Fruit fly (Drosophila melanogaster) whole organism, embryonic: ENCODE results near the gene CG15728.
A peak's percentile ranks its signal among the peaks of the same experiment; 100 is the strongest.

Source experiments
- B-H2 ChIP-seq: fragments of 200-800 bp; sonication (Bioruptor generic); optimal IDR thresholded peaks from 2 replicates; lab custom pipeline; 2018; ENCODE audit warnings: missing biosample characterization, mild to moderate bottlenecking, missing genetic modification characterization
- Bteb2 ChIP-seq: fragments of 200-800 bp; sonication (Bioruptor generic); optimal IDR thresholded peaks from 2 replicates; lab custom pipeline; 2016; ENCODE audit warnings: missing biosample characterization, missing genetic modification characterization
- CG10366 ChIP-seq: fragments of 200-800 bp; sonication (Bioruptor generic); IDR thresholded peaks from 2 replicates; pipeline ENCODE4 v1.3.6; 2022; ENCODE audit warnings: missing biosample characterization, missing genetic modification characterization
- CG11247 ChIP-seq: fragments of 200-800 bp; sonication (Bioruptor generic); IDR thresholded peaks from 2 replicates; pipeline ENCODE4 v1.3.6; 2022; ENCODE audit warnings: missing biosample characterization, missing genetic modification characterization
- CG11398 ChIP-seq: fragments of 200-800 bp; sonication (Bioruptor generic); optimal IDR thresholded peaks from 2 replicates; lab custom pipeline; 2016; ENCODE audit warnings: missing biosample characterization, missing genetic modification characterization
- CG11695 ChIP-seq: fragments of 200-800 bp; sonication (Bioruptor generic); IDR thresholded peaks from 3 replicates; pipeline ENCODE4 v1.3.6; 2022; ENCODE audit warnings: missing biosample characterization, missing genetic modification characterization
- CG12391 ChIP-seq: fragments of 200-800 bp; sonication (Bioruptor generic); optimal IDR thresholded peaks from 3 replicates; lab custom pipeline; 2018; ENCODE audit warnings: missing biosample characterization, mild to moderate bottlenecking, missing genetic modification characterization, moderate library complexity
- CG12659 ChIP-seq: fragments of 200-800 bp; sonication (Bioruptor generic); optimal IDR thresholded peaks from 3 replicates; lab custom pipeline; 2017; ENCODE audit warnings: mild to moderate bottlenecking, missing biosample characterization, missing genetic modification reagents, missing genetic modification characterization
- CG14667 ChIP-seq: fragments of 200-800 bp; sonication (Bioruptor generic); IDR thresholded peaks from 2 replicates; pipeline ENCODE4 v1.3.6; 2022; ENCODE audit warnings: missing biosample characterization, missing genetic modification characterization
- CG17186 ChIP-seq: fragments of 200-800 bp; sonication (Bioruptor generic); optimal IDR thresholded peaks from 3 replicates; lab custom pipeline; 2017; ENCODE audit warnings: missing biosample characterization, missing genetic modification reagents, missing genetic modification characterization
- CG17829 ChIP-seq: fragments of 200-800 bp; optimal IDR thresholded peaks from 2 replicates; lab custom pipeline; 2019; ENCODE audit warnings: missing biosample characterization, mild to moderate bottlenecking, missing genetic modification characterization, moderate library complexity
- CG18476 ChIP-seq: fragments of 200-800 bp; sonication (Bioruptor generic); optimal IDR thresholded peaks from 2 replicates; lab custom pipeline; 2016; ENCODE audit warnings: missing biosample characterization, mild to moderate bottlenecking, missing genetic modification characterization
- CG2712 ChIP-seq: fragments of 200-800 bp; optimal IDR thresholded peaks from 3 replicates; lab custom pipeline; 2019; ENCODE audit warnings: missing biosample characterization, mild to moderate bottlenecking, missing genetic modification characterization, moderate library complexity
- CG31441 ChIP-seq: fragments of 200-800 bp; sonication (Bioruptor generic); IDR thresholded peaks from 2 replicates; pipeline ENCODE4 v1.3.6; 2022; ENCODE audit warnings: missing biosample characterization, missing genetic modification characterization
- CG3847 ChIP-seq: fragments of 200-800 bp; sonication (Bioruptor generic); IDR thresholded peaks from 2 replicates; pipeline ENCODE4 v1.3.6; 2022; ENCODE audit warnings: missing biosample characterization, missing genetic modification characterization
- CG4707 ChIP-seq: fragments of 200-800 bp; sonication (Bioruptor generic); optimal IDR thresholded peaks from 2 replicates; lab custom pipeline; 2018; ENCODE audit warnings: missing biosample characterization, mild to moderate bottlenecking, missing genetic modification characterization, moderate library complexity
- CG7357 ChIP-seq: fragments of 200-800 bp; sonication (Bioruptor generic); IDR thresholded peaks from 3 replicates; pipeline ENCODE4 v1.3.6; 2022; ENCODE audit warnings: missing biosample characterization, missing genetic modification characterization
- Camta ChIP-seq: fragments of 200-800 bp; sonication (Bioruptor generic); optimal IDR thresholded peaks from 2 replicates; lab custom pipeline; 2016; ENCODE audit warnings: missing biosample characterization, missing genetic modification characterization
- Chrac-16 ChIP-seq: fragments of 200-800 bp; sonication (Bioruptor generic); optimal IDR thresholded peaks from 3 replicates; lab custom pipeline; 2016; ENCODE audit warnings: missing biosample characterization, missing genetic modification characterization
- CoRest ChIP-seq: fragments of 200-800 bp; sonication (Bioruptor generic); optimal IDR thresholded peaks from 3 replicates; lab custom pipeline; 2018; ENCODE audit warnings: missing biosample characterization, mild to moderate bottlenecking, missing genetic modification characterization, moderate library complexity
- Dad ChIP-seq: fragments of 200-800 bp; sonication (Bioruptor generic); optimal IDR thresholded peaks from 3 replicates; lab custom pipeline; 2016; ENCODE audit warnings: missing biosample characterization, missing genetic modification characterization
- Dll ChIP-seq: fragments of 200-800 bp; sonication (Bioruptor generic); IDR thresholded peaks from 4 replicates; pipeline ENCODE4 v1.3.6; 2022; ENCODE audit warnings: missing biosample characterization, missing genetic modification characterization; ENCODE audit not compliant: partially characterized antibody
- Gug ChIP-seq: fragments of 200-800 bp; sonication (Bioruptor generic); IDR thresholded peaks from 4 replicates; pipeline ENCODE4 v1.3.6; 2022; ENCODE audit warnings: missing biosample characterization, missing genetic modification characterization
- H15 ChIP-seq: fragments of 200-800 bp; sonication (Bioruptor generic); IDR thresholded peaks from 3 replicates; pipeline ENCODE4 v1.3.6; 2022; ENCODE audit warnings: missing biosample characterization, missing genetic modification characterization
- HmgD ChIP-seq: fragments of 200-800 bp; sonication (Bioruptor generic); optimal IDR thresholded peaks from 3 replicates; lab custom pipeline; 2016; ENCODE audit warnings: missing biosample characterization, missing genetic modification characterization
- Hr78 ChIP-seq, 2 experiments: fragments of 200-800 bp in 1 of 2; fragments of >200 bp in 1 of 2; sonication (Bioruptor generic) in 1 of 2; optimal IDR thresholded peaks; 2 replicates each; lab custom pipeline; 2017 to 2019; ENCODE audit warnings: missing biosample characterization in 2 of 2, missing genetic modification characterization in 2 of 2, mild to moderate bottlenecking in 1 of 2, moderate library complexity in 1 of 2
- Hsf ChIP-seq: fragments of 200-800 bp; sonication (Bioruptor generic); optimal IDR thresholded peaks from 3 replicates; lab custom pipeline; 2016; ENCODE audit warnings: missing biosample characterization, missing genetic modification characterization
- Meics ChIP-seq: fragments of 200-800 bp; sonication (Bioruptor generic); optimal IDR thresholded peaks from 2 replicates; lab custom pipeline; 2017; ENCODE audit warnings: missing biosample characterization, mild to moderate bottlenecking, missing genetic modification characterization
- Poxn ChIP-seq: fragments of 200-800 bp; sonication (Bioruptor generic); IDR thresholded peaks from 2 replicates; pipeline ENCODE4 v1.3.6; 2022; ENCODE audit warnings: missing biosample characterization, missing genetic modification characterization
- Rx ChIP-seq: fragments of 200-800 bp; sonication (Bioruptor generic); IDR thresholded peaks from 2 replicates; pipeline ENCODE4 v1.3.6; 2022; ENCODE audit warnings: missing biosample characterization, missing genetic modification characterization
- Side ChIP-seq: fragments of 200-800 bp; sonication (Bioruptor generic); optimal IDR thresholded peaks from 2 replicates; lab custom pipeline; 2016; ENCODE audit warnings: missing biosample characterization, missing genetic modification characterization
- Sry-β ChIP-seq: fragments of 200-800 bp; sonication (Bioruptor generic); optimal IDR thresholded peaks from 2 replicates; lab custom pipeline; 2018; ENCODE audit warnings: missing biosample characterization, mild to moderate bottlenecking, missing genetic modification characterization, moderate library complexity
- Vsx1 ChIP-seq: fragments of 200-800 bp; sonication (Bioruptor generic); optimal IDR thresholded peaks from 2 replicates; lab custom pipeline; 2017; ENCODE audit warnings: missing biosample characterization, mild to moderate bottlenecking, missing genetic modification characterization, missing genetic modification reagents
- cas ChIP-seq: fragments of 200-800 bp; sonication (Bioruptor generic); IDR thresholded peaks from 2 replicates; pipeline ENCODE4 v1.3.6; 2022; ENCODE audit warnings: missing biosample characterization, missing genetic modification characterization
- cato ChIP-seq: fragments of 200-800 bp; sonication (Bioruptor generic); optimal IDR thresholded peaks from 2 replicates; lab custom pipeline; 2016; ENCODE audit warnings: missing biosample characterization, missing genetic modification characterization, borderline replicate concordance
- caup ChIP-seq: fragments of 200-800 bp; sonication (Bioruptor generic); optimal IDR thresholded peaks from 3 replicates; lab custom pipeline; 2017; ENCODE audit warnings: missing biosample characterization, mild to moderate bottlenecking, missing genetic modification characterization, moderate library complexity; ENCODE audit not compliant: severe bottlenecking
- chinmo ChIP-seq: fragments of 200-800 bp; sonication (Bioruptor generic); IDR thresholded peaks from 4 replicates; pipeline ENCODE4 v1.3.6; 2022; ENCODE audit warnings: missing biosample characterization, missing genetic modification characterization; ENCODE audit not compliant: partially characterized antibody
- chn ChIP-seq: fragments of 200-800 bp; sonication (Bioruptor generic); optimal IDR thresholded peaks from 2 replicates; lab custom pipeline; 2016; ENCODE audit warnings: missing biosample characterization, missing genetic modification characterization
- eyg ChIP-seq: fragments of 200-800 bp; sonication (Bioruptor generic); optimal IDR thresholded peaks from 3 replicates; lab custom pipeline; 2016; ENCODE audit warnings: missing biosample characterization, missing genetic modification characterization
- ftz-f1 ChIP-seq: fragments of 200-800 bp; sonication (Bioruptor generic); optimal IDR thresholded peaks from 2 replicates; lab custom pipeline; 2016; ENCODE audit warnings: missing biosample characterization, missing genetic modification characterization
- ind ChIP-seq: fragments of 200-800 bp; sonication (Bioruptor generic); optimal IDR thresholded peaks from 3 replicates; lab custom pipeline; 2016; ENCODE audit warnings: missing biosample characterization, missing genetic modification characterization
- nom ChIP-seq: fragments of 200-800 bp; sonication (Bioruptor generic); optimal IDR thresholded peaks from 2 replicates; lab custom pipeline; 2017; ENCODE audit warnings: missing biosample characterization, missing genetic modification characterization, mild to moderate bottlenecking, moderate library complexity, missing genetic modification reagents
- row ChIP-seq: fragments of 200-800 bp; sonication (Bioruptor generic); IDR thresholded peaks from 3 replicates; pipeline ENCODE4 v1.3.6; 2022; ENCODE audit warnings: missing biosample characterization, missing genetic modification characterization
- sim ChIP-seq: fragments of 200-800 bp; sonication (Bioruptor generic); IDR thresholded peaks from 2 replicates; pipeline ENCODE4 v1.3.6; 2022; ENCODE audit warnings: missing biosample characterization, missing genetic modification characterization
- slp2 ChIP-seq: fragments of 200-800 bp; sonication (Bioruptor generic); optimal IDR thresholded peaks from 2 replicates; lab custom pipeline; 2016; ENCODE audit warnings: missing biosample characterization, missing genetic modification characterization
- tap ChIP-seq: fragments of 200-800 bp; optimal IDR thresholded peaks from 3 replicates; lab custom pipeline; 2019; ENCODE audit warnings: missing biosample characterization, mild to moderate bottlenecking, missing genetic modification characterization, moderate library complexity
- trh ChIP-seq: fragments of 200-800 bp; sonication (Bioruptor generic); optimal IDR thresholded peaks from 2 replicates; lab custom pipeline; 2016; ENCODE audit warnings: missing biosample characterization, missing genetic modification characterization
- tx ChIP-seq: fragments of 200-800 bp; sonication (Bioruptor generic); optimal IDR thresholded peaks from 2 replicates; lab custom pipeline; 2016; ENCODE audit warnings: missing biosample characterization, missing genetic modification characterization
- zfh1 ChIP-seq: fragments of 200-800 bp; sonication (Bioruptor generic); IDR thresholded peaks from 3 replicates; pipeline ENCODE4 v1.3.6; 2022; ENCODE audit warnings: missing biosample characterization, missing genetic modification characterization

The CG15728 gene

DNA sequence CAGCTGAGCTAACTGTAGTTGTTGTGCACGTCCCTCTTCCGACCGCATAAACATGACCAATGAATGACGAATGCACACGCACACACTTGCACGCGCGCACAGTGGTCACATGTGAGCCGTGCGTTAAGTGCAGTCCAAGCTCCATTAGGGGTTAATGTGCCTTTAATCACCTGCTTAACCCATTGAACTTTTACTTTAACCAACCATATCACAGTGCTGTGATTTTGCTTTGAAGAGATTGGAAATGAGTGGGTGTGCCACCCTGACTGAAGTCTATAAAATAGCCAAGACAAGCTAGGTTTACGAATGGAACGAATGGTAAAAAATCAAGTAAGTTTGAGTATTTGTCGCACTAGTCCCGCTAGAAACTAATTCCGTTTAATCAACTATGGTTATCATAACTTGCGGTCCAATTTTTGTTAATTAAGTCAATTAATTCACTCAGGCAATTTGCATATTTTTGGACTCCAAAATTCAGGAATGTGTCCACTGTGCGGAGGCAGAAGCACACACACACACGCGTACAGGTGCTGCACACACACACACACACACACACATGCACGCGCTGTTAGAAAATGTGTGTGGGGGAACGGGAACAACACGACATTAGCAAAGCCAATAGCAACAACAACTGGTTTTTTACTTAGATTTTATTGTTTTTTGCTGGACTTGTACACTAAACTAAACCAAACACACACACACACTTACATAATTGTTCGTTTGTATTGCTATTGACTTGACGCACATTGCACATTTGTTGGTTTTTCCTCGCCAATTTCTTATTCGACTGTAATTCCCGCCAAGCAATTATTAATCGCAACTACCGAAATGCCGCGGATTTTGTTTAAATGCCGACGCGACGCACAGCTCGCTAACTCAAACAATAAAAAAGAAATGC lies 32.6 kb upstream of the CG15728 start (continued):
- TF ChIP-seq ftz-f1 (no peak), HmgD (GFP tag; lab: Kevin White, UChicago) (peak; percentile 18), zfh1 (no peak), Hr78 (GFP tag; optimal IDR thresholded peaks at IDR 0.05; lab: Kevin White, UChicago) (peak in 1 of 2 experiments; percentile 66), B-H2 (GFP tag; lab: Kevin White, UChicago) (no peak), CG7357 (GFP tag; lab: Robert Waterston, UW) (no peak), Dad (GFP tag; lab: Kevin White, UChicago) (no peak), CG11247 (no peak), CG14667 (no peak), CG2712 (tag; lab: Kevin White, UChicago) (peak; percentile 43), caup (GFP tag; lab: Kevin White, UChicago) (peak; percentile 22), CG12391 (peak; percentile 37), CG11398 (GFP tag; lab: Kevin White, UChicago) (peak; percentile 49), CG18476 (GFP tag; lab: Kevin White, UChicago) (peak; percentile 14), H15 (GFP tag; lab: Robert Waterston, UW) (no peak), Gug (GFP tag; lab: Robert Waterston, UW) (no peak), CG17186 (GFP tag; lab: Kevin White, UChicago) (no peak), Side (GFP tag; lab: Kevin White, UChicago) (peak; percentile 3), CG31441 (peak; percentile 41; the same call in 1 of the 2 replicates), CG4707 (GFP tag; lab: Kevin White, UChicago) (peak; percentile 89), Rx (no peak), nom (GFP tag; lab: Kevin White, UChicago) (peak; percentile 64), CG10366 (GFP tag; lab: Robert Waterston, UW) (no peak), cas (GFP tag; lab: Robert Waterston, UW) (no peak), Sry-β (GFP tag; lab: Kevin White, UChicago) (peak; percentile 2), chinmo (GFP tag; lab: Robert Waterston, UW) (peak; percentile 82; the same call in 3 of the 4 replicates), cato (GFP tag; lab: Kevin White, UChicago) (peak; percentile 10), CG3847 (GFP tag; lab: Robert Waterston, UW) (no peak), CoRest (tag; lab: Kevin White, UChicago) (peak; percentile 65), row (GFP tag; lab: Robert Waterston, UW) (peak; percentile 77), tx (GFP tag; lab: Kevin White, UChicago) (peak; percentile 32), sim (GFP tag; lab: Robert Waterston, UW) (no peak), Poxn (GFP tag; lab: Robert Waterston, UW) (no peak), eyg (GFP tag; lab: Kevin White, UChicago) (no peak), Meics (GFP tag; lab: Kevin White, UChicago) (peak; percentile 61), CG11695 (0 out of 3 replicates have a peak, but pooled peaks have one; percentile 6), Bteb2 (GFP tag; lab: Kevin White, UChicago) (peak; percentile 31), Camta (GFP tag; lab: Kevin White, UChicago) (peak; percentile 23), CG17829 (tag; lab: Kevin White, UChicago) (peak; percentile 47), ind (GFP tag; lab: Kevin White, UChicago) (peak; percentile 43), tap (tag; lab: Kevin White, UChicago) (no peak), Vsx1 (GFP tag; lab: Kevin White, UChicago) (peak; percentile 61), Dll (GFP tag; lab: Robert Waterston, UW) (no peak), slp2 (GFP tag; lab: Kevin White, UChicago) (no peak), CG12659 (GFP tag; lab: Kevin White, UChicago) (peak; percentile 11), chn (GFP tag; lab: Kevin White, UChicago) (peak; percentile 13), Hsf (GFP tag; lab: Kevin White, UChicago) (peak; percentile 51), Chrac-16 (GFP tag; lab: Kevin White, UChicago) (peak; percentile 58), trh (GFP tag; lab: Kevin White, UChicago) (no peak)
